Fruit fly (Drosophila melanogaster) whole organism, embryonic: ENCODE data around the gene Ilp5.

ENCODE experiments used
- dmrt11E ChIP-seq: fragments of 200-800 bp; sonication (Bioruptor generic); optimal IDR thresholded peaks from 3 replicates; lab custom pipeline; 2018; ENCODE audit warnings: missing biosample characterization, mild to moderate bottlenecking, missing genetic modification characterization, moderate library complexity

Ilp5 gene

DNA sequence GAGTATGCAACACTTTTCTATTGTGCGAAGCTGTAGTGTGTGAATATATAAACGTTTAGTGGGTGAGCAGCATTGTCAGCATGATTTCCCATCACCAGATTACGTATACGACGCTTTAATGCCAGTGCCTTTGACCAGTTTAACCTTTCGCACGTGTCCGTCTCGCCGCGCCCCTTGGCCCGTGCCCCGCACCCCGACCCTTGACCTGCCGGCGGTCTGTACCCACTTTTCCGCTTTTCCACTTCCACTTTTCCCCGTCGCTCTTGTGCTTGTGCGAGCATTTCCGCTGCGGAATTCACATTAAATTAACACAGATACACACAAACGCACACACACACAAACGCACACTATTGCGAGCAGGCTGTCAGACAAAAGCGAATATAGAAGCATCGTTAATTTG is 48.0 kb downstream of the Ilp5 start (continued):
- TF ChIP-seq dmrt11E (tag; lab: Kevin White, UChicago), result no peak
